Worm (Caenorhabditis elegans): ENCODE data around the gene Y48B6A.1.

- TF ChIP-seq nhr-67 (tag; optimal IDR thresholded peaks at IDR 0.05) = no peak
- TF ChIP-seq snpc-4 (tag; optimal IDR thresholded peaks at IDR 0.05) = no peak
- no peak for TF ChIP-seq nhr-76 (tag; optimal IDR thresholded peaks at IDR 0.05)
- TF ChIP-seq nhr-28 (tag; optimal IDR thresholded peaks at IDR 0.05) = no peak
- no peak for TF ChIP-seq fos-1 (tag; optimal IDR thresholded peaks at IDR 0.05)
- no peak for TF ChIP-seq nhr-12 (tag; optimal IDR thresholded peaks at IDR 0.05)
- no peak for TF ChIP-seq ZK546.5 (tag; optimal IDR thresholded peaks at IDR 0.05)
Observed at ce11 chrII:14150031-14150430, 4.1 kb downstream of the Y48B6A.1 start, which contains the start of gene W03H9.1.

Measured in whole organism, L3 larva.